Worm (Caenorhabditis elegans): ENCODE data around the gene daf-7.

Gene daf-7

ce11 chrIII:783254-783753, 28.3 kb upstream of the daf-7 start, which contains the start of the genes dagl-2 and ppm-1.G (continued):
- no peak for TF ChIP-seq snpc-4 (tag; optimal IDR thresholded peaks at IDR 0.05)
- no peak for TF ChIP-seq fos-1 (tag; optimal IDR thresholded peaks at IDR 0.05)
- no peak for TF ChIP-seq R02D3.7 (tag; optimal IDR thresholded peaks at IDR 0.05)
- no peak for TF ChIP-seq nhr-48 (tag; optimal IDR thresholded peaks at IDR 0.05)
- TF ChIP-seq fkh-10 (GFP tag; optimal IDR thresholded peaks at IDR 0.05): peak; percentile 52
- TF ChIP-seq daf-16 (GFP tag; optimal IDR thresholded peaks at IDR 0.05): no peak
- TF ChIP-seq daf-16 (tag; optimal IDR thresholded peaks at IDR 0.05): peak; percentile 12
- TF ChIP-seq nhr-6 (tag; optimal IDR thresholded peaks at IDR 0.05): peak; percentile 72
- no peak for TF ChIP-seq nhr-111 (GFP tag; optimal IDR thresholded peaks at IDR 0.05)
- TF ChIP-seq aha-1 (tag): peak; percentile 70
- TF ChIP-seq unc-62 (GFP tag; optimal IDR thresholded peaks at IDR 0.05 in 1 of 2): no peak
- TF ChIP-seq unc-62 (tag; optimal IDR thresholded peaks at IDR 0.05): no peak
- TF ChIP-seq snpc-1.2 (GFP tag; IDR thresholded peaks at IDR 0.05): no peak
- no peak for TF ChIP-seq daf-12 (tag; optimal IDR thresholded peaks at IDR 0.05)
- no peak for TF ChIP-seq nhr-41 (GFP tag; IDR thresholded peaks at IDR 0.05)
- TF ChIP-seq lin-13 (GFP tag; optimal IDR thresholded peaks at IDR 0.05): peak; percentile 10
- TF ChIP-seq F10B5.3 (tag; optimal IDR thresholded peaks at IDR 0.05): no peak
- peak; percentile 90 for TF ChIP-seq unc-130 (GFP tag; optimal IDR thresholded peaks at IDR 0.05)
- TF ChIP-seq nhr-11 (tag; optimal IDR thresholded peaks at IDR 0.05): peak; percentile 28
- no peak for TF ChIP-seq zfp-2 (tag; optimal IDR thresholded peaks at IDR 0.05)

DNA sequence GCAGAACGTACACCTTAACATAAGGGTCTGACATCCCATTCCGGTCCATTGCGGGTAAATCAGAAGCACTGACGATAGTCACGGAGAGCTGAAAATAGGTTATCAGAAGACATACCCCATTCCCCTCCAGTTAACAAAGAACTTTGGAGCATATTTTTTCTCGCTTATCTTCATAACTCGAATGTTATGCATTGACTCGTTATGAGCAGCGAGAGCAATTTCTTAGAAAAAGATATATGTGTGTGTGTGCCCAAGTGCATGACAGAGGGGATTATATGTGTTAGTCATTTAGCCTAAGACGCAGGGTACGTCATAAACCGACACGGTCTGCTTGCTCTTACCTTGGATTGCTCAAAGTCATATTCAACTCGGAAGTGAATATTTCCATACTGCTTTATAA, 22.0 kb upstream of the daf-7 start:
- TF ChIP-seq hlh-30 (tag; optimal IDR thresholded peaks at IDR 0.05; ENCODE audit: insufficient read depth): no peak
- peak; percentile 34 for TF ChIP-seq aha-1 (tag)

DNA sequence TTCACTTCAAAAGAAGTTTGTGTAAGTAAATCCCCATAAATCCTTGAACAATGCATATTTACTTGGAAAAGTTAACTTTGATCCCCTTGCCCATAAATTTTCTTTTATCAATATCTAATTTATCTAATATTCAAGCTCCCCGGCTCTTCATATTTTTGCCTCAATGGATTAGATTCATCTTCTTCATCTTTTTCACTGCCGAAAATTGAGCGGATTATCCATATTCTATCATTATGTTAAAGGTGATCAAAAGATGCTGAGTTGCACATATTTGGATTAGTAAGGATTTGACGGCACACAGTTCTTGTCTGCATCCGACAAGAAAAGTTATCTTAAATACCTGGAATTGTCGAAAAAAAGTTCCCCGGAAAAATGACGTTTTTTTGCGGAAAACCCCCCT, 21.1 kb upstream of the daf-7 start:
- TF ChIP-seq fos-1 (tag; optimal IDR thresholded peaks at IDR 0.05): no peak
- no peak for TF ChIP-seq nhr-111 (GFP tag; optimal IDR thresholded peaks at IDR 0.05)
- no peak for TF ChIP-seq madf-5 (GFP tag; IDR thresholded peaks at IDR 0.05)
- TF ChIP-seq aly-2 (tag; optimal IDR thresholded peaks at IDR 0.05): no peak
- TF ChIP-seq nhr-77 (tag; optimal IDR thresholded peaks at IDR 0.05): no peak
- no peak for TF ChIP-seq pqm-1 (tag; optimal IDR thresholded peaks at IDR 0.05)
- TF ChIP-seq zip-2 (tag; optimal IDR thresholded peaks at IDR 0.05): no peak
- TF ChIP-seq ztf-7 (tag; optimal IDR thresholded peaks at IDR 0.05): no peak
- no peak for TF ChIP-seq vab-7 (GFP tag; IDR thresholded peaks at IDR 0.05)
- no peak for TF ChIP-seq ZK546.5 (tag; optimal IDR thresholded peaks at IDR 0.05)
- TF ChIP-seq unc-39 (tag; optimal IDR thresholded peaks at IDR 0.05): no peak
- no peak for TF ChIP-seq jun-1 (tag; optimal IDR thresholded peaks at IDR 0.05)
- TF ChIP-seq ctbp-1 (GFP tag; IDR thresholded peaks at IDR 0.05): no peak
- TF ChIP-seq attf-4 (tag; optimal IDR thresholded peaks at IDR 0.05): no peak
- no peak for TF ChIP-seq nhr-10 (tag; optimal IDR thresholded peaks at IDR 0.05)
- TF ChIP-seq ceh-82 (tag; optimal IDR thresholded peaks at IDR 0.05): no peak

ce11 chrIII:793595-793994, 18.0 kb upstream of the daf-7 start, which contains the start of gene snt-2:
Gene snt-2 (minus strand): TSS chrIII:793733.
- TF ChIP-seq F44E2.7 (GFP tag; IDR thresholded peaks at IDR 0.05) (no peak), F37D6.2 (tag; optimal IDR thresholded peaks at IDR 0.05) (peak; percentile 38), fkh-10 (GFP tag; optimal IDR thresholded peaks at IDR 0.05) (peak; percentile 69), nhr-237 (tag; optimal IDR thresholded peaks at IDR 0.05) (no peak), hmg-1.1 (GFP tag; IDR thresholded peaks at IDR 0.05) (peak; percentile 72), hif-1 (tag; optimal IDR thresholded peaks at IDR 0.05) (peak in 1 of 2 experiments; percentile 61), ceh-28 (tag; optimal IDR thresholded peaks at IDR 0.05) (no peak), mep-1 (tag; optimal IDR thresholded peaks at IDR 0.05) (peak; percentile 84), nhr-28 (tag; optimal IDR thresholded peaks at IDR 0.05) (peak; percentile 70), F26F4.8 (GFP tag; conservative IDR thresholded peaks at IDR 0.05) (no peak), mxl-3 (GFP tag; optimal IDR thresholded peaks at IDR 0.05) (peak; percentile 51), hlh-11 (tag; optimal IDR thresholded peaks at IDR 0.05) (peak; percentile 62), ceh-20 (GFP tag; IDR thresholded peaks at IDR 0.05) (0 out of 2 replicates have a peak, but pooled peaks have one; percentile 22), lsy-2 (tag; optimal IDR thresholded peaks at IDR 0.05) (peak; percentile 94 to 99), mes-2 (tag; optimal IDR thresholded peaks at IDR 0.05; ENCODE audit: poor library complexity, severe bottlenecking) (peak; percentile 85), nhr-77 (tag; optimal IDR thresholded peaks at IDR 0.05) (peak; percentile 23), ztf-11 (tag; optimal IDR thresholded peaks at IDR 0.05) (no peak), nhr-6 (tag; optimal IDR thresholded peaks at IDR 0.05) (peak; percentile 71)
